Fruit fly (Drosophila melanogaster) whole organism, embryonic: ENCODE results near the gene CG3117.

ENCODE experiments used
- BtbVII ChIP-seq: fragments of 200-800 bp; sonication (Bioruptor generic); optimal IDR thresholded peaks from 3 replicates; lab custom pipeline; 2017; ENCODE audit warnings: missing biosample characterization, mild to moderate bottlenecking, missing genetic modification characterization
- CG1233 ChIP-seq: fragments of 200-800 bp; sonication (Bioruptor generic); optimal IDR thresholded peaks from 4 replicates; lab custom pipeline; 2018; ENCODE audit warnings: missing biosample characterization, mild to moderate bottlenecking, missing genetic modification characterization
- CG15011 ChIP-seq: fragments of 200-800 bp; sonication (Bioruptor generic); optimal IDR thresholded peaks from 3 replicates; lab custom pipeline; 2018; ENCODE audit warnings: missing biosample characterization, mild to moderate bottlenecking, missing genetic modification characterization
- CG1603 ChIP-seq: fragments of 200-800 bp; sonication (Bioruptor generic); optimal IDR thresholded peaks from 2 replicates; lab custom pipeline; 2019; ENCODE audit warnings: missing biosample characterization, mild to moderate bottlenecking, missing genetic modification characterization, moderate library complexity
- CG1647 ChIP-seq: fragments of 200-800 bp; sonication (Bioruptor generic); optimal IDR thresholded peaks from 3 replicates; lab custom pipeline; 2016; ENCODE audit warnings: missing biosample characterization, missing genetic modification characterization
- CG1832 ChIP-seq: fragments of 200-800 bp; sonication (Bioruptor generic); optimal IDR thresholded peaks from 2 replicates; lab custom pipeline; 2017; ENCODE audit warnings: missing biosample characterization, mild to moderate bottlenecking, missing genetic modification characterization, inconsistent platforms
- CG32767 ChIP-seq: fragments of 200-800 bp; sonication (Bioruptor generic); IDR thresholded peaks from 2 replicates; pipeline ENCODE4 v1.3.6; 2022; ENCODE audit warnings: missing biosample characterization, missing genetic modification characterization
- CG34376 ChIP-seq: fragments of 200-800 bp; sonication (Bioruptor generic); optimal IDR thresholded peaks from 2 replicates; lab custom pipeline; 2018; ENCODE audit warnings: missing biosample characterization, mild to moderate bottlenecking, missing genetic modification characterization
- CG43689 ChIP-seq: fragments of 200-800 bp; sonication (Bioruptor generic); IDR thresholded peaks from 2 replicates; pipeline ENCODE4 v1.3.6; 2022; ENCODE audit warnings: missing biosample characterization, missing genetic modification characterization
- CG4424 ChIP-seq: fragments of 200-800 bp; sonication (Bioruptor generic); optimal IDR thresholded peaks from 3 replicates; lab custom pipeline; 2016; ENCODE audit warnings: missing biosample characterization, missing genetic modification characterization
- CG4730 ChIP-seq: fragments of 200-800 bp; sonication (Bioruptor generic); IDR thresholded peaks from 2 replicates; pipeline ENCODE4 v1.3.6; 2022; ENCODE audit warnings: missing biosample characterization, missing genetic modification characterization
- CG6272 ChIP-seq: fragments of 200-800 bp; sonication (Bioruptor generic); IDR thresholded peaks from 2 replicates; pipeline ENCODE4 v1.3.6; 2022; ENCODE audit warnings: missing biosample characterization, missing genetic modification characterization
- CG6765 ChIP-seq: fragments of 200-800 bp; sonication (Bioruptor generic); optimal IDR thresholded peaks from 3 replicates; lab custom pipeline; 2017; ENCODE audit warnings: missing biosample characterization, mild to moderate bottlenecking, missing genetic modification characterization
- CG6854 ChIP-seq: fragments of 200-800 bp; sonication (Bioruptor generic); optimal IDR thresholded peaks from 3 replicates; lab custom pipeline; 2017; ENCODE audit warnings: missing biosample characterization, mild to moderate bottlenecking, missing genetic modification characterization
- CG7745 ChIP-seq: fragments of 200-800 bp; sonication (Bioruptor generic); optimal IDR thresholded peaks from 2 replicates; lab custom pipeline; 2018; ENCODE audit warnings: missing biosample characterization, mild to moderate bottlenecking, missing genetic modification characterization, moderate library complexity
- CG8924 ChIP-seq: fragments of 200-800 bp; optimal IDR thresholded peaks from 3 replicates; lab custom pipeline; 2019; ENCODE audit warnings: missing biosample characterization, mild to moderate bottlenecking, missing genetic modification characterization, moderate library complexity
- Camta ChIP-seq: fragments of 200-800 bp; sonication (Bioruptor generic); optimal IDR thresholded peaks from 2 replicates; lab custom pipeline; 2016; ENCODE audit warnings: missing biosample characterization, missing genetic modification characterization
- CoRest ChIP-seq: fragments of 200-800 bp; sonication (Bioruptor generic); optimal IDR thresholded peaks from 3 replicates; lab custom pipeline; 2018; ENCODE audit warnings: missing biosample characterization, mild to moderate bottlenecking, missing genetic modification characterization, moderate library complexity
- Dfd ChIP-seq, 2 experiments: fragments of >200 bp; optimal IDR thresholded peaks; 2 replicates each; lab custom pipeline; 2017; ENCODE audit warnings: missing biosample characterization in 2 of 2, missing genetic modification characterization in 2 of 2
- Doc2 ChIP-seq: fragments of 200-800 bp; sonication (Bioruptor generic); IDR thresholded peaks from 2 replicates; pipeline ENCODE4 v1.3.6; 2022; ENCODE audit warnings: missing biosample characterization, missing genetic modification characterization
- Elba2 ChIP-seq: fragments of 200-800 bp; sonication (Bioruptor generic); optimal IDR thresholded peaks from 3 replicates; lab custom pipeline; 2016; ENCODE audit warnings: missing biosample characterization, missing genetic modification characterization
- H2.0 ChIP-seq: fragments of 200-800 bp; sonication (Bioruptor generic); IDR thresholded peaks from 2 replicates; pipeline ENCODE4 v1.3.6; 2022; ENCODE audit warnings: missing biosample characterization, missing genetic modification characterization
- Hmr ChIP-seq: fragments of 200-800 bp; sonication (Bioruptor generic); optimal IDR thresholded peaks from 3 replicates; lab custom pipeline; 2017; ENCODE audit warnings: mild to moderate bottlenecking, missing biosample characterization, missing genetic modification reagents, missing genetic modification characterization
- Lpt ChIP-seq: fragments of >200 bp; optimal IDR thresholded peaks from 2 replicates; lab custom pipeline; 2018; ENCODE audit warnings: missing biosample characterization, missing genetic modification characterization
- Optix ChIP-seq: fragments of 200-800 bp; sonication (Bioruptor generic); IDR thresholded peaks from 3 replicates; pipeline ENCODE4 v1.3.6; 2022; ENCODE audit warnings: missing biosample characterization, missing genetic modification characterization
- Six4 ChIP-seq: fragments of 200-800 bp; sonication (Bioruptor generic); optimal IDR thresholded peaks from 2 replicates; lab custom pipeline; 2016; ENCODE audit warnings: missing biosample characterization, missing genetic modification characterization
- ash1 ChIP-seq: fragments of 200-800 bp; sonication (Bioruptor generic); optimal IDR thresholded peaks from 2 replicates; lab custom pipeline; 2018; ENCODE audit warnings: missing biosample characterization, mild to moderate bottlenecking, missing genetic modification characterization
- bsh ChIP-seq, 2 experiments: fragments of 200-800 bp; sonication (Bioruptor generic); optimal IDR thresholded peaks; 2 replicates each; lab custom pipeline; 2017 to 2018; ENCODE audit warnings: mild to moderate bottlenecking in 2 of 2, missing biosample characterization in 2 of 2, missing genetic modification characterization in 2 of 2, moderate library complexity in 1 of 2
- cg ChIP-seq: fragments of 200-800 bp; sonication (Bioruptor generic); optimal IDR thresholded peaks from 3 replicates; lab custom pipeline; 2019; ENCODE audit warnings: missing biosample characterization, mild to moderate bottlenecking, missing genetic modification characterization, moderate library complexity
- dm ChIP-seq: fragments of 200-800 bp; sonication (Bioruptor generic); optimal IDR thresholded peaks from 3 replicates; lab custom pipeline; 2016; ENCODE audit warnings: missing biosample characterization, missing genetic modification characterization
- dysf ChIP-seq: fragments of 200-800 bp; sonication (Bioruptor generic); IDR thresholded peaks from 3 replicates; pipeline ENCODE4 v1.3.6; 2022; ENCODE audit warnings: missing biosample characterization, missing genetic modification characterization
- ems ChIP-seq: fragments of 200-800 bp; sonication (Bioruptor generic); optimal IDR thresholded peaks from 3 replicates; lab custom pipeline; 2016; ENCODE audit warnings: missing biosample characterization, missing genetic modification characterization
- hkb ChIP-seq, 2 experiments: fragments of 200-800 bp in 1 of 2; fragments of >200 bp in 1 of 2; sonication (Bioruptor generic) in 1 of 2; IDR thresholded peaks in 1 of 2; optimal IDR thresholded peaks in 1 of 2; 2 replicates each; pipeline versions ENCODE4 v1.3.6 to Lab custom; 2017 to 2022; ENCODE audit warnings: missing biosample characterization in 1 of 2, missing genetic modification characterization in 1 of 2
- hth ChIP-seq: fragments of >200 bp; optimal IDR thresholded peaks from 2 replicates; lab custom pipeline; 2017; ENCODE audit warnings: inconsistent platforms
- kni ChIP-seq: fragments of 200-800 bp; sonication (Bioruptor generic); optimal IDR thresholded peaks from 3 replicates; lab custom pipeline; 2017; ENCODE audit warnings: mild to moderate bottlenecking, missing biosample characterization, missing genetic modification reagents, missing genetic modification characterization
- luna ChIP-seq: fragments of 200-800 bp; sonication (Bioruptor generic); optimal IDR thresholded peaks from 2 replicates; lab custom pipeline; 2016; ENCODE audit warnings: missing biosample characterization, missing genetic modification characterization
- otp ChIP-seq: fragments of 200-800 bp; sonication (Bioruptor generic); IDR thresholded peaks from 3 replicates; pipeline ENCODE4, ENCODE4 v1.3.6; 2022; ENCODE audit warnings: missing biosample characterization, missing genetic modification characterization
- pros ChIP-seq: fragments of 200-800 bp; sonication (Bioruptor generic); optimal IDR thresholded peaks from 3 replicates; lab custom pipeline; 2019; ENCODE audit warnings: missing biosample characterization, mild to moderate bottlenecking, missing genetic modification characterization, moderate library complexity
- ro ChIP-seq: fragments of 200-800 bp; sonication (Bioruptor generic); IDR thresholded peaks from 2 replicates; pipeline ENCODE4 v1.3.6; 2022; ENCODE audit warnings: missing biosample characterization, missing genetic modification characterization
- sob ChIP-seq: fragments of 200-800 bp; sonication (Bioruptor generic); IDR thresholded peaks from 2 replicates; pipeline ENCODE4 v1.3.6; 2022; ENCODE audit warnings: missing biosample characterization, missing genetic modification characterization
- sr ChIP-seq: fragments of 200-800 bp; sonication (Bioruptor generic); IDR thresholded peaks from 3 replicates; pipeline ENCODE4 v1.3.6; 2022; ENCODE audit warnings: missing biosample characterization, missing genetic modification characterization
- sug ChIP-seq: fragments of 200-800 bp; optimal IDR thresholded peaks from 2 replicates; lab custom pipeline; 2019; ENCODE audit warnings: missing biosample characterization, mild to moderate bottlenecking, missing genetic modification characterization, moderate library complexity
- tup ChIP-seq: fragments of 200-800 bp; sonication (Bioruptor generic); optimal IDR thresholded peaks from 2 replicates; lab custom pipeline; 2016; ENCODE audit warnings: missing biosample characterization, mild to moderate bottlenecking, missing genetic modification characterization, moderate library complexity

CG3117 gene

dm6 chr2L:2874542-2875194 lies 27.7 kb upstream of the CG3117 start, which contains the start of gene CG8814 (continued):
- TF ChIP-seq CoRest (tag; lab: Kevin White, UChicago) (peak; percentile 87), ash1 (GFP tag; lab: Kevin White, UChicago) (no peak), CG6765 (GFP tag; lab: Kevin White, UChicago) (no peak), Doc2 (GFP tag; lab: Robert Waterston, UW) (no peak), cg (peak; percentile 96), hth (no peak), Elba2 (GFP tag; lab: Kevin White, UChicago) (no peak), sr (GFP tag; lab: Robert Waterston, UW) (0 out of 3 replicates have a peak, but pooled peaks have one; percentile 27), CG1603 (tag; lab: Kevin White, UChicago) (peak; percentile 42), ems (GFP tag; lab: Kevin White, UChicago) (no peak), CG6272 (GFP tag; lab: Robert Waterston, UW) (peak; percentile 75), Dfd (GFP tag; optimal IDR thresholded peaks at IDR 0.05; lab: Kevin White, UChicago) (no peak), CG1647 (GFP tag; lab: Kevin White, UChicago) (peak; percentile 48), luna (GFP tag; lab: Kevin White, UChicago) (peak; percentile 8), dysf (GFP tag; lab: Robert Waterston, UW) (peak; percentile 72; the same call in 2 of the 3 replicates), CG7745 (tag; lab: Kevin White, UChicago) (no peak), sob (peak; percentile 74), CG4424 (peak; percentile 76), ro (GFP tag; lab: Robert Waterston, UW) (no peak), hkb (optimal IDR thresholded peaks at IDR 0.05; lab: Kevin White, UChicago) (no peak), hkb (GFP tag; IDR thresholded peaks at IDR 0.05; lab: Robert Waterston, UW) (no peak), bsh (GFP tag; optimal IDR thresholded peaks at IDR 0.05; lab: Kevin White, UChicago) (peak; percentile 26 to 83), CG1233 (peak; percentile 43), Lpt (GFP tag; lab: Kevin White, UChicago) (no peak), CG34376 (GFP tag; lab: Kevin White, UChicago) (peak; percentile 32), Hmr (peak; percentile 69), otp (GFP tag; lab: Robert Waterston, UW) (no peak), CG1832 (GFP tag; lab: Kevin White, UChicago) (no peak), CG6854 (GFP tag; lab: Kevin White, UChicago) (no peak), H2.0 (GFP tag; lab: Robert Waterston, UW) (peak; percentile 35; the same call in 1 of the 2 replicates), sug (tag; lab: Kevin White, UChicago) (peak; percentile 83), CG32767 (GFP tag; lab: Robert Waterston, UW) (no peak; the same call in 1 of the 2 replicates), pros (GFP tag; lab: Kevin White, UChicago) (no peak), CG43689 (GFP tag; lab: Robert Waterston, UW) (no peak), Six4 (GFP tag; lab: Kevin White, UChicago) (peak; percentile 36), CG8924 (tag; lab: Kevin White, UChicago) (peak; percentile 82), kni (GFP tag; lab: Kevin White, UChicago) (peak; percentile 33), CG15011 (GFP tag; lab: Kevin White, UChicago) (peak; percentile 49), dm (GFP tag; lab: Kevin White, UChicago) (no peak), CG4730 (GFP tag; lab: Robert Waterston, UW) (peak; percentile 50), Camta (GFP tag; lab: Kevin White, UChicago) (peak; percentile 42), Optix (no peak), BtbVII (GFP tag; lab: Kevin White, UChicago) (no peak), tup (GFP tag; lab: Kevin White, UChicago) (no peak)
